Worm (Caenorhabditis elegans): ENCODE measurements around the gene C03C10.5.
A peak's percentile ranks its signal among the peaks of the same experiment; 100 is the strongest.

C03C10.5 gene

DNA sequence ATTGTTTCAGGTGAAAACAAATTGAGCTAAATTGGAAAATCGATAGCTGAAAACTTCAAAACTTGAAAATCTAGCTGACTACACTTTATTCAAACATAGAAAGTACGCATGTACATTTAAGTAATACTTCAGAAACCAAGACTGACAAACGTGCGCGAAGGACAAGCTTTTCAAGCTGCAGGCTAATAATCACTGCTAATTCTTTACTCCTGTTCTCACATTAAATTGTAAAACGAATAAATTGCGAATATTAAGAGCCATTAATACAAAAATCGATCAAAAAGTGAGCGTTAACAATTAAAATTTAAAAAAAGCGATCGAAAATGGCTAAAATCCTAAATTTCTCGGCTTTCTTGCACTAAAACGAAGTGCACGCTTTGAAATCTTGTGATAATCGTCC, 4.9 kb downstream of the C03C10.5 start:
- TF ChIP-seq zag-1 (tag; optimal IDR thresholded peaks at IDR 0.05) (no peak), egl-5 (tag; optimal IDR thresholded peaks at IDR 0.05) (no peak), lin-39 (tag; optimal IDR thresholded peaks at IDR 0.05) (no peak), ztf-4 (tag; optimal IDR thresholded peaks at IDR 0.05) (no peak), daf-12 (tag; optimal IDR thresholded peaks at IDR 0.05) (no peak), nhr-43 (tag; optimal IDR thresholded peaks at IDR 0.05; ENCODE audit: poor library complexity, severe bottlenecking) (no peak), unc-62 (GFP tag; optimal IDR thresholded peaks at IDR 0.05) (no peak), egl-27 (tag; optimal IDR thresholded peaks at IDR 0.05) (no peak), snpc-4 (tag; optimal IDR thresholded peaks at IDR 0.05) (no peak), fkh-10 (GFP tag; optimal IDR thresholded peaks at IDR 0.05) (no peak), jun-1 (tag; optimal IDR thresholded peaks at IDR 0.05) (no peak)

ce11 chrIII:4086536-4086935, 5.4 kb downstream of the C03C10.5 start, which contains the start of gene kin-19:
TSS of gene kin-19 (minus strand) at chrIII:4086636.
- TF ChIP-seq pha-4 (tag; optimal IDR thresholded peaks at IDR 0.05), result peak; percentile 36
- no peak for TF ChIP-seq nhr-12 (tag; optimal IDR thresholded peaks at IDR 0.05)

- no peak for TF ChIP-seq aly-2 (tag; optimal IDR thresholded peaks at IDR 0.05)
- TF ChIP-seq lin-15B (tag; optimal IDR thresholded peaks at IDR 0.05), result no peak
- TF ChIP-seq ama-1 (optimal IDR thresholded peaks at IDR 0.05), result no peak
- TF ChIP-seq unc-62 (GFP tag; optimal IDR thresholded peaks at IDR 0.05), result no peak
- TF ChIP-seq sea-2 (GFP tag; optimal IDR thresholded peaks at IDR 0.05), result no peak
- TF ChIP-seq nhr-12 (tag; optimal IDR thresholded peaks at IDR 0.05), result no peak
- TF ChIP-seq hmg-11 (tag; optimal IDR thresholded peaks at IDR 0.05), result no peak
- no peak for TF ChIP-seq unc-39 (tag; optimal IDR thresholded peaks at IDR 0.05)
- TF ChIP-seq fkh-10 (GFP tag; optimal IDR thresholded peaks at IDR 0.05), result no peak
- TF ChIP-seq ztf-4 (tag; optimal IDR thresholded peaks at IDR 0.05), result no peak
- TF ChIP-seq fkh-2 (tag; optimal IDR thresholded peaks at IDR 0.05), result no peak
- TF ChIP-seq nhr-11 (tag; optimal IDR thresholded peaks at IDR 0.05), result no peak
- TF ChIP-seq nhr-237 (tag; optimal IDR thresholded peaks at IDR 0.05), result no peak
- no peak for TF ChIP-seq ceh-82 (tag; optimal IDR thresholded peaks at IDR 0.05)
- no peak for TF ChIP-seq nhr-76 (tag; optimal IDR thresholded peaks at IDR 0.05)
- TF ChIP-seq elt-1 (tag; optimal IDR thresholded peaks at IDR 0.05), result no peak
- no peak for TF ChIP-seq egl-27 (tag; optimal IDR thresholded peaks at IDR 0.05)
Observed at ce11 chrIII:4085657-4086056, 6.3 kb downstream of the C03C10.5 start.

DNA sequence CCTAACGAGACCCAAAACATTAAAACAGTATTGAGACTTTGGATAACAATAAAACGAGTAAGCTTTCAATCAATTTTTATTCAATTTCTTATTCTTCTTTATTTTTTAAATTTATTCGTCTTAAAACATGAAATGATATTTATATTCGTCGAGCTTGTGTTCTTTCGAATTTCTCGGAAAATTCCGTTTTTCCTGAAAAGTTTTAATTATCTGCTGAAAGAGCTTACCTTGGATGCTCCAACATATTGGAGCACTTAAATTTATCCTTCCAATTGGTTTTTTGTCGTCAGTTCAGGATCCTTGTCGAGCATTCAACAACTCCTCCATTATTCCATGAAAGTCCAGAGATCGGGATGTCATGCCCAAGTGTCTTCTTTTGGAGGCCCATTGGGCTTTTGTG, 8.5 kb downstream of the C03C10.5 start:
- TF ChIP-seq elt-1 (tag; optimal IDR thresholded peaks at IDR 0.05) (no peak), nhr-77 (tag; optimal IDR thresholded peaks at IDR 0.05) (no peak)

- TF ChIP-seq fkh-2 (tag; optimal IDR thresholded peaks at IDR 0.05) (no peak), fkh-10 (GFP tag; optimal IDR thresholded peaks at IDR 0.05) (no peak)
Observed at ce11 chrIII:4070239-4070638, 21.7 kb downstream of the C03C10.5 start.

- TF ChIP-seq ceh-28 (tag; optimal IDR thresholded peaks at IDR 0.05), result no peak
- TF ChIP-seq pha-4 (tag; optimal IDR thresholded peaks at IDR 0.05), result no peak
- TF ChIP-seq nhr-43 (tag; optimal IDR thresholded peaks at IDR 0.05; ENCODE audit: poor library complexity, severe bottlenecking), result no peak
- no peak for TF ChIP-seq skn-1 (tag; optimal IDR thresholded peaks at IDR 0.05)
- no peak for TF ChIP-seq pqm-1 (tag; optimal IDR thresholded peaks at IDR 0.05)
- TF ChIP-seq unc-39 (tag; optimal IDR thresholded peaks at IDR 0.05), result no peak
- TF ChIP-seq ama-1 (optimal IDR thresholded peaks at IDR 0.05), result no peak
- no peak for TF ChIP-seq nhr-67 (tag; optimal IDR thresholded peaks at IDR 0.05)
- TF ChIP-seq mdl-1 (tag; optimal IDR thresholded peaks at IDR 0.05), result no peak
Observed at ce11 chrIII:4068120-4068519, 23.8 kb downstream of the C03C10.5 start.

ce11 chrIII:4066333-4066732, 25.6 kb downstream of the C03C10.5 start, which contains the start of gene unc-79:
TSS of gene unc-79 (plus strand) at chrIII:4066633.
- TF ChIP-seq lin-39 (tag; optimal IDR thresholded peaks at IDR 0.05), result no peak

Measured in whole organism, L3 larva.